Worm (Caenorhabditis elegans): ENCODE data around the gene F09B12.7.

The F09B12.7 gene

ce11 chrX:15078276-15078675 lies 16.6 kb downstream of the F09B12.7 start:
- no peak for TF ChIP-seq aly-1 (tag; optimal IDR thresholded peaks at IDR 0.05)
- no peak for TF ChIP-seq F13C5.2 (tag; optimal IDR thresholded peaks at IDR 0.05)
- no peak for TF ChIP-seq ceh-13 (GFP tag; optimal IDR thresholded peaks at IDR 0.05)
- TF ChIP-seq hmg-4 (GFP tag; optimal IDR thresholded peaks at IDR 0.05) = no peak
- no peak for TF ChIP-seq tbx-37 (GFP tag; conservative IDR thresholded peaks at IDR 0.05)
- TF ChIP-seq pes-1 (GFP tag; IDR thresholded peaks at IDR 0.05) = no peak
- no peak for TF ChIP-seq hnd-1 (tag; optimal IDR thresholded peaks at IDR 0.05)

ce11 chrX:15077597-15078261 lies 17.1 kb downstream of the F09B12.7 start, which contains the start of the genes H40L08.8, H40L08.2 and H40L08.7:
H40L08.8 (minus strand) TSS chrX:15077633.
H40L08.2 (minus strand) TSS chrX:15077744.
H40L08.7 (minus strand) TSS chrX:15077744.
- TF ChIP-seq F13C5.2 (tag; optimal IDR thresholded peaks at IDR 0.05) = no peak

DNA sequence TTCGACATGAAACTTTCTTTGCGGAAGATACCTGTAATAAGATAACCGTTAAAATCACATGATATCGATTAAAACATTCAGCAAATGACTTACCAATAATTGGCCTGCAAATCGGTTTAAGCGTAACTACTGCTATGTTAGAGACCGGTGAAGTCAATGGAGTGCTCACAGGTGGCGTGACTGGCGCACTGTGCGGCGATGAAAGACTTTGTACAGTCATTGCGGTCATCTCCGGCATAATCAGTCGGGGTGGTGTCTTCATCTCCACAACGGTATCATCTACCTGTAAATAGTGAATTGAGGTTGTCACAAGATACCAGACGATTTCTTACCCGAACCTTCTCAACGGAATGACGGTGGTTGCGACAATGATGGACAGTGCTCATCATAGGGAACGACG lies 18.0 kb downstream of the F09B12.7 start:
- no peak for TF ChIP-seq ama-1 (optimal IDR thresholded peaks at IDR 0.05)
- TF ChIP-seq tra-4 (tag; optimal IDR thresholded peaks at IDR 0.05) = no peak
- no peak for TF ChIP-seq ets-7 (tag; optimal IDR thresholded peaks at IDR 0.05)
- TF ChIP-seq tbx-37 (GFP tag; conservative IDR thresholded peaks at IDR 0.05) = no peak
- TF ChIP-seq tbx-11 (GFP tag; IDR thresholded peaks at IDR 0.05) = no peak
- no peak for TF ChIP-seq scrt-1 (GFP tag; IDR thresholded peaks at IDR 0.05)
- no peak for TF ChIP-seq ceh-13 (GFP tag; optimal IDR thresholded peaks at IDR 0.05)
- TF ChIP-seq aly-1 (tag; optimal IDR thresholded peaks at IDR 0.05) = no peak

DNA sequence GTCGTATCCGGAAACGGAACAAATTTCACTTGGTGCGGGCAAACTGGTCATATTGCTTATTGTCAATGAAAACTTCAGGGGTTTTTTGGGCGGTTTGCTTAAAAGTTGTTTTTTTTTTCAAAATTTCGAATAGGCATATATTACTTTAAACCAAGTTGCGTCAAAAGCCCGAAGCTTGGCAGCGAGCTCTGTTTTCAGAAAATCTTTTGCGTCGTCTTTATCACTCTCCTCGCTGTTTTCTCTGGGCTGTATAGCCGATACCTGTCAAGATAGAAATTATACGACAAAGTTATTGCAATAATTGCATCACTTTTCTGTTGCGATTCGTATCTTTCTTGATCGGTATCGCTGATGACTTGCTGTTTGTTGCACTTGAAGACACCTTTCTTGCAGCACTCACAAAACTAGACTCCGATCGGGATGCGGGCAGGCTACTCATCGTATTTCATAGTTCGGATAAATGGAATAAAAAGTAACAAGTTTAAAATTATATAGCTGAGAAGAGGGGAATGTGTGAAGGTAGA lies 18.8 kb downstream of the F09B12.7 start, which contains the start of the genes H40L08.3 and H40L08.9:
Gene H40L08.3, minus strand, starts transcription at position 51 of the 524 bp plus-strand sequence.
Gene H40L08.9, minus strand, starts transcription at position 439 of the 524 bp plus-strand sequence.
- TF ChIP-seq flt-1 (GFP tag; IDR thresholded peaks at IDR 0.05) = no peak
- no peak for TF ChIP-seq B0310.2 (tag; optimal IDR thresholded peaks at IDR 0.05)
- no peak for TF ChIP-seq aly-1 (tag; optimal IDR thresholded peaks at IDR 0.05)
- no peak for TF ChIP-seq hnd-1 (tag; optimal IDR thresholded peaks at IDR 0.05)
- TF ChIP-seq F13C5.2 (tag; optimal IDR thresholded peaks at IDR 0.05) = no peak
- no peak for TF ChIP-seq scrt-1 (GFP tag; IDR thresholded peaks at IDR 0.05)
- TF ChIP-seq tra-4 (tag; optimal IDR thresholded peaks at IDR 0.05) = no peak
- TF ChIP-seq ceh-36 (tag; optimal IDR thresholded peaks at IDR 0.05) = no peak
- TF ChIP-seq sea-1 (GFP tag; conservative IDR thresholded peaks at IDR 0.05) = no peak
- no peak for TF ChIP-seq pes-1 (GFP tag; IDR thresholded peaks at IDR 0.05)
- TF ChIP-seq tbx-37 (GFP tag; conservative IDR thresholded peaks at IDR 0.05) = no peak
- TF ChIP-seq hmg-4 (GFP tag; optimal IDR thresholded peaks at IDR 0.05) = no peak
- TF ChIP-seq ceh-13 (GFP tag; optimal IDR thresholded peaks at IDR 0.05) = no peak
- no peak for TF ChIP-seq tbx-11 (GFP tag; IDR thresholded peaks at IDR 0.05)
- no peak for TF ChIP-seq ama-1 (optimal IDR thresholded peaks at IDR 0.05)
- no peak for TF ChIP-seq hmbx-1 (tag; optimal IDR thresholded peaks at IDR 0.05)
- no peak for TF ChIP-seq ets-7 (tag; optimal IDR thresholded peaks at IDR 0.05)

- no peak for TF ChIP-seq B0310.2 (tag; optimal IDR thresholded peaks at IDR 0.05)
- TF ChIP-seq scrt-1 (GFP tag; IDR thresholded peaks at IDR 0.05) = no peak
- TF ChIP-seq tbx-37 (GFP tag; conservative IDR thresholded peaks at IDR 0.05) = no peak
- TF ChIP-seq ceh-36 (tag; optimal IDR thresholded peaks at IDR 0.05) = no peak
- TF ChIP-seq tra-4 (tag; optimal IDR thresholded peaks at IDR 0.05) = no peak
- TF ChIP-seq ceh-13 (GFP tag; optimal IDR thresholded peaks at IDR 0.05) = no peak
- no peak for TF ChIP-seq hmbx-1 (tag; optimal IDR thresholded peaks at IDR 0.05)
- TF ChIP-seq tbx-11 (GFP tag; IDR thresholded peaks at IDR 0.05) = no peak
- no peak for TF ChIP-seq hnd-1 (tag; optimal IDR thresholded peaks at IDR 0.05)
- TF ChIP-seq F13C5.2 (tag; optimal IDR thresholded peaks at IDR 0.05) = no peak
- TF ChIP-seq hmg-4 (GFP tag; optimal IDR thresholded peaks at IDR 0.05) = no peak
- TF ChIP-seq sea-1 (GFP tag; conservative IDR thresholded peaks at IDR 0.05) = no peak
These were observed 19.7 kb downstream of the F09B12.7 start for ce11 chrX:15075170-15075569.

DNA sequence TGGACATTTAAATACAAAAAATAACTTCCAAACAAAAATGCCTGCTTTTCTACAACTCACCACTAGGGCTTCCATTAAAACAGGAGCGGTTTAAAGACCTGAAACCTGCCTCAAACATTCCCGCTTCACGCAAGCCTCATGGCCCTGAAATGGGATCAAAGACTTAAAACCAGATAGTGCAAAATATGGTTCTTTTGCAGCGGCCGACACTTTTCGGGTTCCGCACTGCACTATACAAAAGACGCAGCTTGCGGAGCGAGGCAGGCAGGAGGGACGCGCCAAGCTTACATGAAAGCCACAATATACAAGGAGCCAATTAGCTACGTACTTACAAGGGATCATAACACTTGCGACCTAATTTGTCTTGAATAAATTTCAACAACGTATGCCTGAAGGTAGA lies 21.4 kb downstream of the F09B12.7 start:
- no peak for TF ChIP-seq hnd-1 (tag; optimal IDR thresholded peaks at IDR 0.05)
- TF ChIP-seq tra-4 (tag; optimal IDR thresholded peaks at IDR 0.05) = no peak
- no peak for TF ChIP-seq ets-7 (tag; optimal IDR thresholded peaks at IDR 0.05)
- TF ChIP-seq ceh-36 (tag; optimal IDR thresholded peaks at IDR 0.05) = no peak
- no peak for TF ChIP-seq sea-1 (GFP tag; conservative IDR thresholded peaks at IDR 0.05)
- TF ChIP-seq aly-1 (tag; optimal IDR thresholded peaks at IDR 0.05) = no peak
- TF ChIP-seq tbx-37 (GFP tag; conservative IDR thresholded peaks at IDR 0.05) = no peak
- TF ChIP-seq tbx-11 (GFP tag; IDR thresholded peaks at IDR 0.05) = no peak
- TF ChIP-seq scrt-1 (GFP tag; IDR thresholded peaks at IDR 0.05) = no peak
- no peak for TF ChIP-seq hmg-4 (GFP tag; optimal IDR thresholded peaks at IDR 0.05)
- no peak for TF ChIP-seq hmbx-1 (tag; optimal IDR thresholded peaks at IDR 0.05)
- no peak for TF ChIP-seq B0310.2 (tag; optimal IDR thresholded peaks at IDR 0.05)
- TF ChIP-seq flt-1 (GFP tag; IDR thresholded peaks at IDR 0.05) = no peak
- TF ChIP-seq ceh-13 (GFP tag; optimal IDR thresholded peaks at IDR 0.05) = no peak
- TF ChIP-seq ama-1 (optimal IDR thresholded peaks at IDR 0.05) = no peak
- TF ChIP-seq pes-1 (GFP tag; IDR thresholded peaks at IDR 0.05) = no peak
- TF ChIP-seq F13C5.2 (tag; optimal IDR thresholded peaks at IDR 0.05) = no peak

- no peak for TF ChIP-seq hnd-1 (tag; optimal IDR thresholded peaks at IDR 0.05)
- TF ChIP-seq hmg-4 (GFP tag; optimal IDR thresholded peaks at IDR 0.05) = no peak
- no peak for TF ChIP-seq F13C5.2 (tag; optimal IDR thresholded peaks at IDR 0.05)
- no peak for TF ChIP-seq scrt-1 (GFP tag; IDR thresholded peaks at IDR 0.05)
- no peak for TF ChIP-seq ceh-36 (tag; optimal IDR thresholded peaks at IDR 0.05)
- no peak for TF ChIP-seq tbx-37 (GFP tag; conservative IDR thresholded peaks at IDR 0.05)
- TF ChIP-seq pes-1 (GFP tag; IDR thresholded peaks at IDR 0.05) = no peak
- no peak for TF ChIP-seq hmbx-1 (tag; optimal IDR thresholded peaks at IDR 0.05)
- TF ChIP-seq sea-1 (GFP tag; conservative IDR thresholded peaks at IDR 0.05) = no peak
- TF ChIP-seq tra-4 (tag; optimal IDR thresholded peaks at IDR 0.05) = no peak
- TF ChIP-seq ceh-13 (GFP tag; optimal IDR thresholded peaks at IDR 0.05) = no peak
- TF ChIP-seq B0310.2 (tag; optimal IDR thresholded peaks at IDR 0.05) = no peak
- TF ChIP-seq ama-1 (optimal IDR thresholded peaks at IDR 0.05) = no peak
These were observed 22.0 kb downstream of the F09B12.7 start for ce11 chrX:15072877-15073276.
